Worm (Caenorhabditis elegans) whole organism, L1 larva: Measurements from ENCODE around the gene K09A9.6.

ENCODE experiments used
- C04F5.9 ChIP-seq: sonication (generic microtip); optimal IDR thresholded peaks from 2 replicates; lab custom pipeline; 2016; ENCODE audit warnings: missing genetic modification characterization, missing compliant biosample characterization
- C16A3.4 ChIP-seq: fragments of 150-350 bp; optimal IDR thresholded peaks from 2 replicates; lab custom pipeline; 2014; ENCODE audit warnings: missing biosample characterization, missing genetic modification characterization
- F16B12.6 ChIP-seq: fragments of 150-350 bp; optimal IDR thresholded peaks from 2 replicates; lab custom pipeline; 2014; ENCODE audit warnings: missing biosample characterization, missing genetic modification characterization
- alr-1 ChIP-seq: fragments of 200-800 bp; sonication (Bioruptor generic); optimal IDR thresholded peaks from 2 replicates; lab custom pipeline; 2018; ENCODE audit warnings: borderline replicate concordance, mild to moderate bottlenecking, missing genetic modification characterization, missing compliant biosample characterization
- ama-1 ChIP-seq: fragments of 150-350 bp; optimal IDR thresholded peaks from 2 replicates; lab custom pipeline; 2014
- ceh-63 ChIP-seq: fragments of 200-800 bp; sonication (Bioruptor generic); optimal IDR thresholded peaks from 2 replicates; lab custom pipeline; 2018; ENCODE audit warnings: mild to moderate bottlenecking, missing genetic modification characterization, missing compliant biosample characterization
- ceh-82 ChIP-seq, 3 experiments: fragments of 150-350 bp in 1 of 3; sonication (generic microtip) in 2 of 3; optimal IDR thresholded peaks; 2 replicates each; lab custom pipeline; 2014 to 2017; ENCODE audit warnings: missing biosample characterization in 3 of 3, missing genetic modification characterization in 3 of 3
- ceh-88 ChIP-seq: fragments of 200-800 bp; sonication (Bioruptor generic); IDR thresholded peaks from 2 replicates; pipeline ENCODE4 v1.3.6; 2022; ENCODE audit warnings: missing genetic modification characterization, missing compliant biosample characterization
- ces-1 ChIP-seq: fragments of 150-350 bp; optimal IDR thresholded peaks from 2 replicates; lab custom pipeline; 2014; ENCODE audit warnings: missing biosample characterization, missing genetic modification reagents, missing genetic modification characterization
- egl-13 ChIP-seq: sonication (generic microtip); optimal IDR thresholded peaks from 2 replicates; lab custom pipeline; 2016; ENCODE audit warnings: missing genotype, missing genetic modification reagents, missing genetic modification characterization, missing compliant biosample characterization
- egl-27 ChIP-seq, 2 experiments: fragments of 150-350 bp in 1 of 2; sonication (generic microtip); optimal IDR thresholded peaks; 3 replicates each; lab custom pipeline; 2017 to 2018; ENCODE audit warnings: missing biosample characterization in 2 of 2, missing genetic modification characterization in 2 of 2, missing genetic modification reagents in 2 of 2
- fkh-10 ChIP-seq: sonication (generic microtip); optimal IDR thresholded peaks from 2 replicates; lab custom pipeline; 2017; ENCODE audit warnings: missing biosample characterization, missing genetic modification reagents, missing genetic modification characterization
- fkh-4 ChIP-seq: sonication (generic microtip); optimal IDR thresholded peaks from 2 replicates; lab custom pipeline; 2016; ENCODE audit warnings: missing compliant biosample characterization, missing genetic modification characterization, borderline replicate concordance
- hlh-17 ChIP-seq: fragments of 200-800 bp; sonication (Bioruptor generic); optimal IDR thresholded peaks from 2 replicates; lab custom pipeline; 2018; ENCODE audit warnings: missing genetic modification characterization, mild to moderate bottlenecking, missing compliant biosample characterization, moderate library complexity, borderline replicate concordance
- isw-1 ChIP-seq: fragments of 200-800 bp; sonication (Bioruptor generic); IDR thresholded peaks from 2 replicates; pipeline ENCODE4 v1.3.6; 2022; ENCODE audit warnings: missing genetic modification characterization, missing compliant biosample characterization
- lin-14 ChIP-seq: fragments of 200-800 bp; sonication (Bioruptor generic); optimal IDR thresholded peaks from 2 replicates; lab custom pipeline; 2018; ENCODE audit warnings: mild to moderate bottlenecking, missing genetic modification characterization, moderate library complexity, missing compliant biosample characterization
- lin-35 ChIP-seq, 2 experiments: fragments of 150-350 bp; optimal IDR thresholded peaks; 2 replicates each; lab custom pipeline; 2014; ENCODE audit warnings: missing biosample characterization in 2 of 2, missing genetic modification characterization in 2 of 2, missing genetic modification reagents in 2 of 2
- lir-3 ChIP-seq: sonication (generic microtip); optimal IDR thresholded peaks from 2 replicates; lab custom pipeline; 2016; ENCODE audit warnings: mild to moderate bottlenecking, missing genetic modification characterization, moderate library complexity, missing compliant biosample characterization; ENCODE audit not compliant: poor library complexity
- lsy-2 ChIP-seq, 2 experiments: fragments of 150-350 bp; optimal IDR thresholded peaks; 2 replicates each; lab custom pipeline; 2014; ENCODE audit warnings: missing biosample characterization in 2 of 2, missing genetic modification characterization in 2 of 2
- mab-9 ChIP-seq: fragments of 200-800 bp; sonication (Bioruptor generic); IDR thresholded peaks from 2 replicates; pipeline ENCODE4 v1.3.6; 2022; ENCODE audit warnings: missing genetic modification reagents, missing genetic modification characterization, missing compliant biosample characterization
- mdl-1 ChIP-seq, 2 experiments: fragments of 150-350 bp; optimal IDR thresholded peaks; 2 replicates each; lab custom pipeline; 2014 to 2017; ENCODE audit warnings: missing biosample characterization in 2 of 2, missing genetic modification characterization in 2 of 2, inconsistent platforms in 1 of 2
- mef-2 ChIP-seq: fragments of 150-350 bp; optimal IDR thresholded peaks from 2 replicates; lab custom pipeline; 2014; ENCODE audit warnings: missing biosample characterization, missing genetic modification characterization
- nhr-12 ChIP-seq: sonication (generic microtip); optimal IDR thresholded peaks from 2 replicates; lab custom pipeline; 2017; ENCODE audit warnings: missing biosample characterization, missing genetic modification characterization
- nhr-19 ChIP-seq: fragments of 200-800 bp; sonication (Bioruptor generic); conservative IDR thresholded peaks from 2 replicates; pipeline ENCODE4 v1.3.6; 2022; ENCODE audit warnings: missing genetic modification characterization, missing compliant biosample characterization
- nhr-237 ChIP-seq: fragments of 150-350 bp; optimal IDR thresholded peaks from 2 replicates; lab custom pipeline; 2014; ENCODE audit warnings: missing biosample characterization, missing genetic modification characterization
- nhr-28 ChIP-seq: fragments of 150-350 bp; optimal IDR thresholded peaks from 2 replicates; lab custom pipeline; 2014; ENCODE audit warnings: missing biosample characterization, missing genetic modification characterization
- nhr-47 ChIP-seq: sonication (generic microtip); optimal IDR thresholded peaks from 2 replicates; lab custom pipeline; 2016; ENCODE audit warnings: mild to moderate bottlenecking, missing genetic modification characterization, moderate library complexity, missing compliant biosample characterization
- nhr-71 ChIP-seq: sonication (generic microtip); optimal IDR thresholded peaks from 2 replicates; lab custom pipeline; 2016; ENCODE audit warnings: mild to moderate bottlenecking, missing genetic modification characterization, moderate library complexity, missing compliant biosample characterization
- nhr-85 ChIP-seq: sonication (generic microtip); peaks from one replicate; lab custom pipeline; 2016; ENCODE audit warnings: missing genetic modification characterization, inconsistent platforms, missing compliant biosample characterization
- nhr-90 ChIP-seq: sonication (generic microtip); optimal IDR thresholded peaks from 2 replicates; lab custom pipeline; 2016; ENCODE audit warnings: mild to moderate bottlenecking, missing genetic modification characterization, missing compliant biosample characterization; ENCODE audit not compliant: poor library complexity
- pqm-1 ChIP-seq: sonication (generic microtip); optimal IDR thresholded peaks from 3 replicates; lab custom pipeline; 2017; ENCODE audit warnings: missing biosample characterization, missing genetic modification characterization
- rnt-1 ChIP-seq: sonication (generic microtip); optimal IDR thresholded peaks from 2 replicates; lab custom pipeline; 2016; ENCODE audit warnings: mild to moderate bottlenecking, missing genetic modification characterization, moderate library complexity, missing compliant biosample characterization
- skn-1 ChIP-seq: fragments of 150-350 bp; optimal IDR thresholded peaks from 2 replicates; lab custom pipeline; 2014; ENCODE audit warnings: missing biosample characterization, missing genetic modification characterization
- snpc-4 ChIP-seq: fragments of 150-350 bp; optimal IDR thresholded peaks from 2 replicates; lab custom pipeline; 2014; ENCODE audit warnings: missing biosample characterization, missing genetic modification characterization
- sox-4 ChIP-seq: sonication (generic microtip); optimal IDR thresholded peaks from 2 replicates; lab custom pipeline; 2016; ENCODE audit warnings: missing genetic modification characterization, missing compliant biosample characterization
- sup-37 ChIP-seq: fragments of 200-800 bp; sonication (Bioruptor generic); optimal IDR thresholded peaks from 2 replicates; lab custom pipeline; 2018; ENCODE audit warnings: mild to moderate bottlenecking, missing genetic modification characterization, missing compliant biosample characterization
- tbx-2 ChIP-seq: sonication (generic microtip); optimal IDR thresholded peaks from 2 replicates; lab custom pipeline; 2016; ENCODE audit warnings: missing genetic modification characterization, missing compliant biosample characterization
- unc-130 ChIP-seq: fragments of 150-350 bp; optimal IDR thresholded peaks from 2 replicates; lab custom pipeline; 2017; ENCODE audit warnings: missing biosample characterization, missing genetic modification characterization, inconsistent platforms
- unc-30 ChIP-seq: sonication (generic microtip); optimal IDR thresholded peaks from 2 replicates; lab custom pipeline; 2017; ENCODE audit warnings: missing biosample characterization, missing genetic modification characterization
- unc-86 ChIP-seq: sonication (generic microtip); optimal IDR thresholded peaks from 2 replicates; lab custom pipeline; 2016; ENCODE audit warnings: missing genetic modification characterization, missing compliant biosample characterization
- ztf-4 ChIP-seq: fragments of 150-350 bp; optimal IDR thresholded peaks from 2 replicates; lab custom pipeline; 2014; ENCODE audit warnings: missing biosample characterization, missing genetic modification characterization

Gene K09A9.6

ce11 chrX:15552024-15552769, 24.8 kb upstream of the K09A9.6 start:
- TF ChIP-seq lin-14 (GFP tag; lab: Kevin White, UChicago) (peak; percentile 40), snpc-4 (tag; lab: Kevin White, UChicago) (peak; percentile 70), F16B12.6 (no peak), ceh-63 (no peak)

ce11 chrX:15554910-15555309, 22.1 kb upstream of the K09A9.6 start:
- peak; percentile 74 for TF ChIP-seq unc-86 (tag; lab: Kevin White, UChicago)
- peak; percentile 44 for TF ChIP-seq lin-14 (GFP tag; lab: Kevin White, UChicago)
- TF ChIP-seq egl-27 (tag; optimal IDR thresholded peaks at IDR 0.05; lab: Kevin White, UChicago), result no peak
- peak; percentile 30 for TF ChIP-seq egl-13 (tag; lab: Kevin White, UChicago)
- TF ChIP-seq unc-130 (tag; lab: Kevin White, UChicago), result no peak

ce11 chrX:15555529-15555928, 21.5 kb upstream of the K09A9.6 start:
- TF ChIP-seq lsy-2 (tag; optimal IDR thresholded peaks at IDR 0.05; lab: Kevin White, UChicago), result no peak
- TF ChIP-seq nhr-85 (tag; lab: Kevin White, UChicago), result peak; percentile 54
- TF ChIP-seq unc-86 (tag; lab: Kevin White, UChicago), result peak; percentile 0
- TF ChIP-seq sup-37 (GFP tag; lab: Kevin White, UChicago), result no peak
- TF ChIP-seq fkh-10 (GFP tag; lab: Kevin White, UChicago), result no peak

ce11 chrX:15557849-15558248, 19.2 kb upstream of the K09A9.6 start, which contains the start of gene lron-3:
lron-3 (minus strand) TSS chrX:15557949.
- TF ChIP-seq skn-1 (tag; lab: Kevin White, UChicago), result no peak
- no peak for TF ChIP-seq alr-1 (tag; lab: Kevin White, UChicago)
- no peak for TF ChIP-seq fkh-4 (tag; lab: Kevin White, UChicago)
- TF ChIP-seq tbx-2, result no peak
- TF ChIP-seq nhr-19 (GFP tag; lab: Robert Waterston, UW), result no peak
- no peak for TF ChIP-seq ceh-82 (tag; optimal IDR thresholded peaks at IDR 0.05; lab: Kevin White, UChicago)
- TF ChIP-seq snpc-4 (tag; lab: Kevin White, UChicago), result no peak
- TF ChIP-seq ztf-4 (tag; lab: Kevin White, UChicago), result no peak
- no peak for TF ChIP-seq egl-13 (tag; lab: Kevin White, UChicago)
- no peak for TF ChIP-seq ama-1 (lab: Kevin White, UChicago)
- TF ChIP-seq sox-4, result no peak
- TF ChIP-seq, all 84 proteins: peak for 0

- no peak for TF ChIP-seq mdl-1 (tag; optimal IDR thresholded peaks at IDR 0.05; lab: Kevin White, UChicago)
- TF ChIP-seq snpc-4 (tag; lab: Kevin White, UChicago), result peak; percentile 89
- no peak for TF ChIP-seq isw-1 (GFP tag; lab: Robert Waterston, UW)
- TF ChIP-seq pqm-1 (tag; lab: Kevin White, UChicago), result no peak
- TF ChIP-seq nhr-12 (tag; lab: Kevin White, UChicago), result no peak
- TF ChIP-seq nhr-237 (tag; lab: Kevin White, UChicago), result no peak
- TF ChIP-seq, all 84 proteins: peak for 1
Observed at ce11 chrX:15559473-15559872, 17.6 kb upstream of the K09A9.6 start.

ce11 chrX:15564338-15564737, 12.7 kb upstream of the K09A9.6 start:
- no peak for TF ChIP-seq C04F5.9
- no peak for TF ChIP-seq ceh-88 (GFP tag; lab: Robert Waterston, UW)
- peak; percentile 27 for TF ChIP-seq nhr-71 (tag; lab: Kevin White, UChicago)
- no peak for TF ChIP-seq rnt-1 (tag; lab: Kevin White, UChicago)
- no peak for TF ChIP-seq C16A3.4 (tag; lab: Kevin White, UChicago)
- no peak for TF ChIP-seq nhr-28
- no peak for TF ChIP-seq snpc-4 (tag; lab: Kevin White, UChicago)
- no peak for TF ChIP-seq nhr-90
- TF ChIP-seq nhr-47, result no peak
- no peak for TF ChIP-seq ces-1 (GFP tag; lab: Kevin White, UChicago)
- no peak for TF ChIP-seq nhr-85 (tag; lab: Kevin White, UChicago)
- no peak for TF ChIP-seq pqm-1 (tag; lab: Kevin White, UChicago)
- no peak for TF ChIP-seq lin-35 (GFP tag; optimal IDR thresholded peaks at IDR 0.05; lab: Kevin White, UChicago)
- no peak for TF ChIP-seq egl-27 (tag; optimal IDR thresholded peaks at IDR 0.05; lab: Kevin White, UChicago)
- peak; percentile 45; the same call in 1 of the 2 replicates for TF ChIP-seq mab-9 (GFP tag; lab: Robert Waterston, UW)
- no peak for TF ChIP-seq unc-30 (tag; lab: Kevin White, UChicago)
- no peak for TF ChIP-seq hlh-17 (GFP tag; lab: Kevin White, UChicago)
- no peak for TF ChIP-seq lir-3 (tag; lab: Kevin White, UChicago)
- TF ChIP-seq mef-2 (tag; lab: Kevin White, UChicago), result no peak
